Worm (Caenorhabditis elegans): ENCODE results near the gene C07A9.12.

C07A9.12 gene

ce11 chrIII:9764718-9765117, 37.4 kb upstream of the C07A9.12 start:
- TF ChIP-seq hsf-1 (GFP tag; IDR thresholded peaks at IDR 0.05), result no peak
- no peak for TF ChIP-seq Y53G8AR.9 (GFP tag; conservative IDR thresholded peaks at IDR 0.05)
- TF ChIP-seq fkh-3 (tag; optimal IDR thresholded peaks at IDR 0.05), result no peak
- TF ChIP-seq ztf-22 (GFP tag; optimal IDR thresholded peaks at IDR 0.05), result no peak
- no peak for TF ChIP-seq F39B2.1 (GFP tag; IDR thresholded peaks at IDR 0.05)
- TF ChIP-seq nhr-179 (tag; optimal IDR thresholded peaks at IDR 0.05), result no peak
- no peak for TF ChIP-seq K11D2.4 (GFP tag; IDR thresholded peaks at IDR 0.05)
- no peak for TF ChIP-seq lsl-1 (GFP tag; optimal IDR thresholded peaks at IDR 0.05)
- TF ChIP-seq Y67H2A.10 (GFP tag; conservative IDR thresholded peaks at IDR 0.05), result no peak
- TF ChIP-seq F33H1.4 (GFP tag; IDR thresholded peaks at IDR 0.05), result 0 out of 2 replicates have a peak, but pooled peaks have one; percentile 12
- 0 out of 2 replicates have a peak, but pooled peaks have one; percentile 60 for TF ChIP-seq bed-1 (GFP tag; IDR thresholded peaks at IDR 0.05)
- no peak for TF ChIP-seq mel-28 (tag; optimal IDR thresholded peaks at IDR 0.05; ENCODE audit: borderline replicate concordance)
- TF ChIP-seq zfh-2 (GFP tag; conservative IDR thresholded peaks at IDR 0.05), result peak; percentile 63; the same call in 1 of the 2 replicates
- TF ChIP-seq mcd-1 (GFP tag; IDR thresholded peaks at IDR 0.05), result peak; percentile 22; the same call in 1 of the 2 replicates
- no peak for TF ChIP-seq ceh-27 (GFP tag; optimal IDR thresholded peaks at IDR 0.05)
- no peak for TF ChIP-seq T07F8.4 (tag; optimal IDR thresholded peaks at IDR 0.05)
- TF ChIP-seq ceh-91 (GFP tag; IDR thresholded peaks at IDR 0.05), result no peak

- TF ChIP-seq ekl-4 (GFP tag; IDR thresholded peaks at IDR 0.05) (no peak), ztf-25 (GFP tag; IDR thresholded peaks at IDR 0.05) (no peak), lin-40 (tag; optimal IDR thresholded peaks at IDR 0.05) (no peak), lin-54 (GFP tag; optimal IDR thresholded peaks at IDR 0.05) (peak; percentile 3), madf-6 (GFP tag; IDR thresholded peaks at IDR 0.05) (peak; percentile 76), madf-8 (GFP tag; conservative IDR thresholded peaks at IDR 0.05) (peak; percentile 50), snpc-3.4 (tag; optimal IDR thresholded peaks at IDR 0.05) (peak; percentile 34), mel-28 (tag; optimal IDR thresholded peaks at IDR 0.05; ENCODE audit: borderline replicate concordance) (no peak), F33H1.4 (GFP tag; IDR thresholded peaks at IDR 0.05) (peak; percentile 81), xnd-1 (tag; optimal IDR thresholded peaks at IDR 0.05) (peak; percentile 64), lsl-1 (GFP tag; optimal IDR thresholded peaks at IDR 0.05) (peak; percentile 79), efl-1 (GFP tag; optimal IDR thresholded peaks at IDR 0.05) (peak; percentile 16), nfyb-1 (GFP tag; IDR thresholded peaks at IDR 0.05) (no peak)
Measured at ce11 chrIII:9762093-9762748, 34.9 kb upstream of the C07A9.12 start, which contains the start of gene gcc-2. Gene gcc-2 (minus strand): TSS chrIII:9762143.

ce11 chrIII:9760184-9760583, 32.8 kb upstream of the C07A9.12 start:
- TF ChIP-seq ztf-25 (GFP tag; IDR thresholded peaks at IDR 0.05), result 0 out of 2 replicates have a peak, but pooled peaks have one; percentile 36
- 0 out of 2 replicates have a peak, but pooled peaks have one; percentile 18 for TF ChIP-seq Y53G8AR.9 (GFP tag; conservative IDR thresholded peaks at IDR 0.05)
- TF ChIP-seq F52B5.7 (tag; optimal IDR thresholded peaks at IDR 0.05), result no peak
- no peak for TF ChIP-seq egrh-3 (GFP tag; IDR thresholded peaks at IDR 0.05)
- TF ChIP-seq lin-26 (GFP tag; IDR thresholded peaks at IDR 0.05), result peak; percentile 38; the same call in 1 of the 2 replicates
- TF ChIP-seq hsf-1 (GFP tag; IDR thresholded peaks at IDR 0.05), result 0 out of 2 replicates have a peak, but pooled peaks have one; percentile 58
- TF ChIP-seq ceh-79 (tag; optimal IDR thresholded peaks at IDR 0.05), result peak; percentile 47
- peak; percentile 15; the same call in 1 of the 2 replicates for TF ChIP-seq hmg-1.2 (GFP tag; IDR thresholded peaks at IDR 0.05)
- peak; percentile 44; the same call in 1 of the 2 replicates for TF ChIP-seq madf-3 (GFP tag; IDR thresholded peaks at IDR 0.05)
- TF ChIP-seq ztf-26 (tag; optimal IDR thresholded peaks at IDR 0.05), result no peak
- no peak for TF ChIP-seq aptf-2 (GFP tag; conservative IDR thresholded peaks at IDR 0.05)
- TF ChIP-seq ceh-100 (GFP tag; IDR thresholded peaks at IDR 0.05), result peak; percentile 46; the same call in 1 of the 2 replicates
- TF ChIP-seq madf-8 (GFP tag; conservative IDR thresholded peaks at IDR 0.05), result 0 out of 2 replicates have a peak, but pooled peaks have one; percentile 23
- TF ChIP-seq cebp-2 (GFP tag; IDR thresholded peaks at IDR 0.05), result 0 out of 2 replicates have a peak, but pooled peaks have one; percentile 21
- peak; percentile 35; the same call in 1 of the 2 replicates for TF ChIP-seq Y95B8A.8 (GFP tag; IDR thresholded peaks at IDR 0.05)
- TF ChIP-seq madf-6 (GFP tag; IDR thresholded peaks at IDR 0.05), result peak; percentile 49
- peak; percentile 51; the same call in 1 of the 2 replicates for TF ChIP-seq B0336.3 (GFP tag; IDR thresholded peaks at IDR 0.05)
- TF ChIP-seq hrde-1 (tag; optimal IDR thresholded peaks at IDR 0.05; ENCODE audit: borderline replicate concordance), result peak; percentile 75
